Worm (Caenorhabditis elegans) whole organism, L4 larva: ENCODE data around the gene dnj-5.

ENCODE experiments used
- D1046.2 ChIP-seq: fragments of 200-800 bp; sonication (Bioruptor generic); IDR thresholded peaks from 2 replicates; pipeline ENCODE4 v1.3.6; 2022; ENCODE audit warnings: missing genetic modification characterization, missing compliant biosample characterization
- F10B5.3 ChIP-seq: sonication (generic microtip); optimal IDR thresholded peaks from 2 replicates; lab custom pipeline; 2016; ENCODE audit warnings: mild to moderate bottlenecking, missing genetic modification characterization, missing compliant biosample characterization
- T20F7.1 ChIP-seq: fragments of 200-800 bp; sonication (Bioruptor generic); optimal IDR thresholded peaks from 2 replicates; lab custom pipeline; 2018; ENCODE audit warnings: mild to moderate bottlenecking, missing genetic modification characterization, missing compliant biosample characterization
- Y5F2A.4 ChIP-seq: fragments of 200-800 bp; sonication (Bioruptor generic); optimal IDR thresholded peaks from 2 replicates; lab custom pipeline; 2018; ENCODE audit warnings: mild to moderate bottlenecking, missing genetic modification characterization, missing compliant biosample characterization
- ZK337.2 ChIP-seq: fragments of 200-800 bp; sonication (Bioruptor generic); IDR thresholded peaks from 2 replicates; pipeline ENCODE4 v1.3.6; 2022; ENCODE audit warnings: missing genetic modification reagents, missing genetic modification characterization, missing compliant biosample characterization
- ZK546.5 ChIP-seq, 2 experiments: sonication (generic microtip); optimal IDR thresholded peaks; 2 replicates each; lab custom pipeline; 2017; ENCODE audit warnings: missing biosample characterization in 2 of 2, missing genetic modification characterization in 2 of 2
- aly-2 ChIP-seq: sonication (generic microtip); optimal IDR thresholded peaks from 2 replicates; lab custom pipeline; 2018; ENCODE audit warnings: missing biosample characterization, missing genetic modification characterization
- ceh-28 ChIP-seq: fragments of 150-350 bp; optimal IDR thresholded peaks from 2 replicates; lab custom pipeline; 2014; ENCODE audit warnings: missing biosample characterization, missing genetic modification reagents, missing genetic modification characterization
- ceh-32 ChIP-seq: sonication (generic microtip); optimal IDR thresholded peaks from 2 replicates; lab custom pipeline; 2016; ENCODE audit warnings: mild to moderate bottlenecking, missing genetic modification characterization, missing compliant biosample characterization; ENCODE audit not compliant: poor library complexity
- ceh-44 ChIP-seq: fragments of 200-800 bp; sonication (Bioruptor generic); IDR thresholded peaks from 2 replicates; pipeline ENCODE4 v1.3.6; 2022; ENCODE audit warnings: missing genetic modification reagents, missing genetic modification characterization, missing compliant biosample characterization
- ceh-62 ChIP-seq: sonication (generic microtip); optimal IDR thresholded peaks from 2 replicates; lab custom pipeline; 2017; ENCODE audit warnings: missing biosample characterization, missing genetic modification characterization
- ces-1 ChIP-seq: fragments of 150-350 bp; sonication (generic microtip); optimal IDR thresholded peaks from 4 replicates; lab custom pipeline; 2014; ENCODE audit warnings: missing biosample characterization, missing genetic modification reagents, missing genetic modification characterization
- dmd-6 ChIP-seq: fragments of 200-800 bp; sonication (Bioruptor generic); IDR thresholded peaks from 2 replicates; pipeline ENCODE4 v1.3.6; 2022; ENCODE audit warnings: missing genetic modification reagents, missing genetic modification characterization, missing compliant biosample characterization
- dpl-1 ChIP-seq: fragments of 150-350 bp; optimal IDR thresholded peaks from 2 replicates; lab custom pipeline; 2014; ENCODE audit warnings: missing biosample characterization, missing genetic modification reagents, missing genetic modification characterization
- dve-1 ChIP-seq: sonication (generic microtip); optimal IDR thresholded peaks from 2 replicates; lab custom pipeline; 2017; ENCODE audit warnings: antibody characterized with exemption, mild to moderate bottlenecking, missing genetic modification characterization, missing compliant biosample characterization; ENCODE audit not compliant: insufficient read depth
- fkh-10 ChIP-seq: fragments of 150-350 bp; optimal IDR thresholded peaks from 2 replicates; lab custom pipeline; 2014; ENCODE audit warnings: missing biosample characterization, missing genetic modification reagents, missing genetic modification characterization
- fos-1 ChIP-seq: fragments of 150-350 bp; optimal IDR thresholded peaks from 2 replicates; lab custom pipeline; 2014; ENCODE audit warnings: missing biosample characterization, missing genetic modification characterization
- gei-8 ChIP-seq: fragments of 200-800 bp; sonication (Bioruptor generic); optimal IDR thresholded peaks from 2 replicates; lab custom pipeline; 2018; ENCODE audit warnings: mild to moderate bottlenecking, missing genetic modification characterization, missing compliant biosample characterization
- hlh-11 ChIP-seq: fragments of 200-800 bp; sonication (Bioruptor generic); optimal IDR thresholded peaks from 2 replicates; lab custom pipeline; 2018; ENCODE audit warnings: mild to moderate bottlenecking, missing genetic modification characterization, missing compliant biosample characterization
- hmg-1.1 ChIP-seq: fragments of 200-800 bp; sonication (Bioruptor generic); IDR thresholded peaks from 2 replicates; pipeline ENCODE4 v1.3.6; 2022; ENCODE audit warnings: missing genetic modification reagents, missing genetic modification characterization, missing compliant biosample characterization
- jun-1 ChIP-seq: fragments of 150-350 bp; optimal IDR thresholded peaks from 2 replicates; lab custom pipeline; 2014; ENCODE audit warnings: missing biosample characterization, missing genetic modification reagents, missing genetic modification characterization
- lin-13 ChIP-seq: fragments of 150-350 bp; optimal IDR thresholded peaks from 2 replicates; lab custom pipeline; 2014; ENCODE audit warnings: missing biosample characterization, missing genetic modification reagents, missing genetic modification characterization
- mdl-1 ChIP-seq, 2 experiments: fragments of 150-350 bp in 1 of 2; sonication (generic microtip) in 1 of 2; optimal IDR thresholded peaks; 2 replicates each; lab custom pipeline; 2014 to 2017; ENCODE audit warnings: missing biosample characterization in 2 of 2, missing genetic modification characterization in 2 of 2
- mes-2 ChIP-seq: sonication (generic microtip); optimal IDR thresholded peaks from 2 replicates; lab custom pipeline; 2016; ENCODE audit warnings: missing genotype, mild to moderate bottlenecking, missing genetic modification characterization, missing compliant biosample characterization; ENCODE audit not compliant: poor library complexity, severe bottlenecking
- mxl-3 ChIP-seq: fragments of 200-800 bp; sonication (Bioruptor generic); optimal IDR thresholded peaks from 2 replicates; lab custom pipeline; 2018; ENCODE audit warnings: mild to moderate bottlenecking, missing genetic modification characterization, missing compliant biosample characterization
- nhr-102 ChIP-seq: sonication (generic microtip); optimal IDR thresholded peaks from 2 replicates; lab custom pipeline; 2016; ENCODE audit warnings: mild to moderate bottlenecking, missing genetic modification characterization, moderate library complexity, missing compliant biosample characterization
- nhr-11 ChIP-seq: fragments of 150-350 bp; optimal IDR thresholded peaks from 2 replicates; lab custom pipeline; 2014; ENCODE audit warnings: missing biosample characterization, missing genetic modification characterization
- nhr-28 ChIP-seq: fragments of 150-350 bp; optimal IDR thresholded peaks from 2 replicates; lab custom pipeline; 2014; ENCODE audit warnings: missing biosample characterization, missing genetic modification characterization
- nhr-41 ChIP-seq: fragments of 200-800 bp; sonication (Bioruptor generic); IDR thresholded peaks from 2 replicates; pipeline ENCODE4 v1.3.6; 2022; ENCODE audit warnings: missing genetic modification reagents, missing genetic modification characterization, missing compliant biosample characterization
- nhr-42 ChIP-seq: fragments of 200-800 bp; sonication (Bioruptor generic); IDR thresholded peaks from 2 replicates; pipeline ENCODE4 v1.3.6; 2022; ENCODE audit warnings: missing genetic modification characterization, missing compliant biosample characterization
- nhr-48 ChIP-seq: sonication (generic microtip); optimal IDR thresholded peaks from 2 replicates; lab custom pipeline; 2016; ENCODE audit warnings: mild to moderate bottlenecking, missing genetic modification characterization, missing compliant biosample characterization
- nhr-6 ChIP-seq: fragments of 150-350 bp; optimal IDR thresholded peaks from 2 replicates; lab custom pipeline; 2014; ENCODE audit warnings: missing biosample characterization, missing genetic modification characterization
- nhr-77 ChIP-seq: fragments of 150-350 bp; optimal IDR thresholded peaks from 2 replicates; lab custom pipeline; 2014; ENCODE audit warnings: missing biosample characterization, missing genetic modification characterization
- php-3 ChIP-seq: fragments of 200-800 bp; sonication (Bioruptor generic); IDR thresholded peaks from 2 replicates; pipeline ENCODE4 v1.3.6; 2022; ENCODE audit warnings: missing genetic modification reagents, missing genetic modification characterization, missing compliant biosample characterization
- set-16 ChIP-seq: fragments of 200-800 bp; sonication (Bioruptor generic); IDR thresholded peaks from 2 replicates; pipeline ENCODE4 v1.3.6; 2022; ENCODE audit warnings: missing genetic modification reagents, missing genetic modification characterization, missing compliant biosample characterization
- snpc-1.2 ChIP-seq: fragments of 200-800 bp; sonication (Bioruptor generic); IDR thresholded peaks from 2 replicates; pipeline ENCODE4 v1.3.6; 2022; ENCODE audit warnings: missing genetic modification reagents, missing genetic modification characterization, missing compliant biosample characterization
- snpc-4 ChIP-seq: fragments of 150-350 bp; optimal IDR thresholded peaks from 2 replicates; lab custom pipeline; 2014; ENCODE audit warnings: missing biosample characterization, missing genetic modification characterization
- tag-97 ChIP-seq: fragments of 200-800 bp; sonication (Bioruptor generic); IDR thresholded peaks from 2 replicates; pipeline ENCODE4 v1.3.6; 2022; ENCODE audit warnings: missing genetic modification characterization, missing compliant biosample characterization
- tra-1 ChIP-seq: fragments of 200-800 bp; sonication (Bioruptor generic); IDR thresholded peaks from 2 replicates; pipeline ENCODE4 v1.3.6; 2022; ENCODE audit warnings: missing genetic modification reagents, missing genetic modification characterization, missing compliant biosample characterization
- unc-130 ChIP-seq: sonication (generic microtip); optimal IDR thresholded peaks from 2 replicates; lab custom pipeline; 2016; ENCODE audit warnings: missing genetic modification reagents, missing genetic modification characterization, missing compliant biosample characterization
- unc-39 ChIP-seq: sonication (generic microtip); optimal IDR thresholded peaks from 2 replicates; lab custom pipeline; 2017; ENCODE audit warnings: missing biosample characterization, missing genetic modification characterization
- unc-62 ChIP-seq, 3 experiments: fragments of 150-350 bp in 1 of 3; sonication (generic microtip); optimal IDR thresholded peaks in 2 of 3; peaks in 1 of 3; 1 replicate in 1 of 3; 2 replicates in 2 of 3; lab custom pipeline; 2014 to 2017; ENCODE audit warnings: missing biosample characterization in 3 of 3, missing genetic modification characterization in 3 of 3, missing genetic modification reagents in 3 of 3, missing genotype in 1 of 3
- vab-7 ChIP-seq: fragments of 200-800 bp; sonication (Bioruptor generic); IDR thresholded peaks from 2 replicates; pipeline ENCODE4 v1.3.6; 2022; ENCODE audit warnings: missing genetic modification reagents, missing genetic modification characterization, missing compliant biosample characterization
- zfp-2 ChIP-seq: sonication (generic microtip); optimal IDR thresholded peaks from 2 replicates; lab custom pipeline; 2016; ENCODE audit warnings: mild to moderate bottlenecking, missing genetic modification characterization, missing compliant biosample characterization
- zip-2 ChIP-seq: fragments of 150-350 bp; optimal IDR thresholded peaks from 2 replicates; lab custom pipeline; 2014; ENCODE audit warnings: missing biosample characterization, missing genetic modification characterization
- ztf-11 ChIP-seq: fragments of 150-350 bp; optimal IDR thresholded peaks from 2 replicates; lab custom pipeline; 2014; ENCODE audit warnings: missing biosample characterization, missing genetic modification characterization
- ztf-7 ChIP-seq: fragments of 150-350 bp; optimal IDR thresholded peaks from 2 replicates; lab custom pipeline; 2014; ENCODE audit warnings: missing biosample characterization, missing genetic modification characterization

The dnj-5 gene

DNA sequence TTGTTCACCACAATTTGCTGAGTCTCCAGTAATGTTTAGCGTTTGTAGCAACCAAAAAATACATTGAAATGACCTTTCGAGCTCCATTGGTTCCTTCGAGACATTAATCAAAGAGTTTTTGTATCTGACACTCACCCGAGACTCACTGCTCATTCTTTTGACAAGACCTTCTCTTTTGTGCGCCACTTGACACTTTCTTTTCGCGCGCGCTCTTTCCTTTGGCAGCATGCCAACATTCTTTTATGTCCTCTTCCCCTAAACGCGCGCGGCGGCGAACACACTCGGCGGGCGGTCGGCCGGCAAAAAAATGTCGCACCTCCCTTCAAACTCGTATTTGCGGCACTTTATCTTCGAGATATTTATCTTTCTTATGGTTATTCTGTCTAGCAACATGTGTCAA, 14.4 kb downstream of the dnj-5 start (continued):
- no peak for TF ChIP-seq D1046.2 (GFP tag; lab: Robert Waterston, UW)
- no peak for TF ChIP-seq ceh-28 (tag; lab: Kevin White, UChicago)
- peak; percentile 29; the same call in 1 of the 2 replicates for TF ChIP-seq hmg-1.1 (GFP tag; lab: Robert Waterston, UW)
- TF ChIP-seq php-3 = 0 out of 2 replicates have a peak, but pooled peaks have one; percentile 8
- no peak for TF ChIP-seq ceh-44 (GFP tag; lab: Robert Waterston, UW)
- no peak for TF ChIP-seq ceh-62

DNA sequence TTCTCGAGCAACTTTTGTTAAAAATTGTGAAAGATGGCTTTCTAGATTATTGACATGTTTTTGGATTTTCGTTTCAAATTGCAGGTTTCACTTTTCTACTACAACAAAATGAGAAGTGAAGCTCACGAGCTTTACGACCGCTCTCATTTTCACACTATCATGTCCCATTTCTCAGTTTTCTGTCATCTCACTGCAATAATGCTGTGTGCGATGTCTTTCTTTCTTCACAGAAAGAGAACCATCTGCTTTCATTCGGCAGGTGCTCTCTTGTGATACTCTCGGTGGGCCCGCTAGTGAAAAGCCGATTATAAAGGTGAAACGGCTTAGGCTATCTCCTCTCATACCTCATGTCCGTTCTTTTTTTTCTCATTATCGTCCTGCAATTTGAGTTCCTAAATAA, 14.9 kb downstream of the dnj-5 start:
- TF ChIP-seq aly-2 (tag; lab: Kevin White, UChicago) = no peak
- no peak for TF ChIP-seq tra-1
- no peak for TF ChIP-seq nhr-28 (tag; lab: Kevin White, UChicago)
- TF ChIP-seq ztf-11 (tag; lab: Kevin White, UChicago) = no peak
- TF ChIP-seq hmg-1.1 (GFP tag; lab: Robert Waterston, UW) = no peak
- peak; percentile 8 for TF ChIP-seq nhr-11
- TF ChIP-seq zip-2 (tag; lab: Kevin White, UChicago) = no peak
- no peak for TF ChIP-seq ces-1 (GFP tag; lab: Kevin White, UChicago)

DNA sequence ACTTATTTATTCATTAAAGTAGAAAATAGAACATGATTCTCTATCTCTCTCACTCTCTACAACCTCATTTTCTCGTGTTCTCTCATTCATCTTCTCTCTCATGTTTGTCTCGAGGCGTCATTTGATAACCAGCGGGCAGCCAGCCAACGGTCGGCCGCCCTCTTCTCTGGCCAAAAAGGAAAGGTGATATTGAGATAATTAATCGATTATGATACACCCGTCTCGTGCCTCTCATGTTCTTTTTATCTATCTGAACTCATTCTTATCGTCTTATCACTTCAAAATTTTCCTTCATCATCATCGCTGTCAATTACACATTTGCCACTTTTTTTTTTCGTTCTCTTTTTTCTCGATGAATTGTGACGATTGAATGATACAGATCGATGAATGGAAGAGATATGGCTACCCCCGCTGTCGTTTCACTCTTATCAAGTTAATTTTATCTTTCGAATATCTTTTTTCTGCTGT, 15.4 kb downstream of the dnj-5 start:
- peak; percentile 63 for TF ChIP-seq jun-1 (tag; lab: Kevin White, UChicago)
- no peak for TF ChIP-seq zfp-2
- TF ChIP-seq dve-1 (tag; lab: Kevin White, UChicago) = peak; percentile 98
- peak; percentile 96 for TF ChIP-seq nhr-77
- TF ChIP-seq nhr-48 (tag; lab: Kevin White, UChicago) = peak; percentile 98
- TF ChIP-seq lin-13 = peak; percentile 32
- TF ChIP-seq ZK546.5 (tag; optimal IDR thresholded peaks at IDR 0.05; lab: Kevin White, UChicago) = no peak
- TF ChIP-seq nhr-102 (tag; lab: Kevin White, UChicago) = peak; percentile 95
- no peak for TF ChIP-seq ceh-32 (tag; lab: Kevin White, UChicago)
- peak; percentile 94 for TF ChIP-seq mxl-3
- no peak for TF ChIP-seq fkh-10 (GFP tag; lab: Kevin White, UChicago)
- peak; percentile 59 for TF ChIP-seq fos-1 (tag; lab: Kevin White, UChicago)
- TF ChIP-seq unc-39 (tag; lab: Kevin White, UChicago) = no peak
- peak; percentile 99 for TF ChIP-seq hlh-11 (tag; lab: Kevin White, UChicago)
- TF ChIP-seq zip-2 (tag; lab: Kevin White, UChicago) = peak; percentile 36
- no peak for TF ChIP-seq ceh-44 (GFP tag; lab: Robert Waterston, UW)
- TF ChIP-seq unc-130 = no peak
- no peak for TF ChIP-seq ZK337.2
- TF ChIP-seq mdl-1 (tag; optimal IDR thresholded peaks at IDR 0.05; lab: Kevin White, UChicago) = peak; percentile 94 to 97
- no peak for TF ChIP-seq tag-97 (GFP tag; lab: Robert Waterston, UW)
- peak in 1 of 2 experiments; percentile 99 for TF ChIP-seq unc-62 (GFP tag; optimal IDR thresholded peaks at IDR 0.05 in 1 of 2; lab: Kevin White, UChicago)
- no peak for TF ChIP-seq unc-62 (tag; optimal IDR thresholded peaks at IDR 0.05; lab: Kevin White, UChicago)
- no peak for TF ChIP-seq F10B5.3
- TF ChIP-seq hmg-1.1 (GFP tag; lab: Robert Waterston, UW) = 0 out of 2 replicates have a peak, but pooled peaks have one; percentile 33
- TF ChIP-seq gei-8 = peak; percentile 72
- TF ChIP-seq mes-2 (tag; lab: Kevin White, UChicago) = peak; percentile 69
- TF ChIP-seq ztf-7 (tag; lab: Kevin White, UChicago) = no peak
- TF ChIP-seq vab-7 (GFP tag; lab: Robert Waterston, UW) = no peak
- TF ChIP-seq nhr-11 = peak; percentile 9
- no peak for TF ChIP-seq snpc-4 (tag; lab: Kevin White, UChicago)
- TF ChIP-seq Y5F2A.4 (GFP tag; lab: Kevin White, UChicago) = no peak
- TF ChIP-seq set-16 (GFP tag; lab: Robert Waterston, UW) = peak; percentile 43; the same call in 1 of the 2 replicates
- TF ChIP-seq dmd-6 (GFP tag; lab: Robert Waterston, UW) = peak; percentile 99
- peak; percentile 78 for TF ChIP-seq T20F7.1 (GFP tag; lab: Kevin White, UChicago)
- TF ChIP-seq nhr-6 (tag; lab: Kevin White, UChicago) = peak; percentile 96
- TF ChIP-seq nhr-41 (GFP tag; lab: Robert Waterston, UW) = peak; percentile 94
- no peak for TF ChIP-seq snpc-1.2 (GFP tag; lab: Robert Waterston, UW)
- no peak; the same call in 1 of the 2 replicates for TF ChIP-seq nhr-42 (GFP tag; lab: Robert Waterston, UW)
- peak; percentile 11 for TF ChIP-seq dpl-1 (GFP tag; lab: Kevin White, UChicago)
